Worm (Caenorhabditis elegans) whole organism, L1 larva: Measurements from ENCODE around the gene F47G9.6.

Experiments used
- C04F5.9 ChIP-seq: sonication (generic microtip); optimal IDR thresholded peaks from 2 replicates; lab custom pipeline; 2016; ENCODE audit warnings: missing genetic modification characterization, missing compliant biosample characterization
- C16A3.4 ChIP-seq: fragments of 150-350 bp; optimal IDR thresholded peaks from 2 replicates; lab custom pipeline; 2014; ENCODE audit warnings: missing biosample characterization, missing genetic modification characterization
- aha-1 ChIP-seq: fragments of 150-350 bp; optimal IDR thresholded peaks from 2 replicates; lab custom pipeline; 2014; ENCODE audit warnings: missing biosample characterization, missing genetic modification characterization
- alr-1 ChIP-seq: fragments of 200-800 bp; sonication (Bioruptor generic); optimal IDR thresholded peaks from 2 replicates; lab custom pipeline; 2018; ENCODE audit warnings: borderline replicate concordance, mild to moderate bottlenecking, missing genetic modification characterization, missing compliant biosample characterization
- ceh-63 ChIP-seq: fragments of 200-800 bp; sonication (Bioruptor generic); optimal IDR thresholded peaks from 2 replicates; lab custom pipeline; 2018; ENCODE audit warnings: mild to moderate bottlenecking, missing genetic modification characterization, missing compliant biosample characterization
- efl-1 ChIP-seq, 4 experiments: fragments of 150-350 bp; optimal IDR thresholded peaks in 3 of 4; peaks in 1 of 4; 1 replicate in 1 of 4; 2 replicates in 3 of 4; lab custom pipeline; 2014; ENCODE audit warnings: missing biosample characterization in 2 of 4, missing genetic modification characterization in 2 of 4, missing genetic modification reagents in 2 of 4
- egl-13 ChIP-seq: sonication (generic microtip); optimal IDR thresholded peaks from 2 replicates; lab custom pipeline; 2016; ENCODE audit warnings: missing genotype, missing genetic modification reagents, missing genetic modification characterization, missing compliant biosample characterization
- elt-2 ChIP-seq: sonication (generic microtip); optimal IDR thresholded peaks from 2 replicates; lab custom pipeline; 2016; ENCODE audit warnings: missing genetic modification characterization, mild to moderate bottlenecking, inconsistent platforms, missing compliant biosample characterization, missing genetic modification reagents
- elt-3 ChIP-seq, 6 experiments: fragments of 150-350 bp in 1 of 6; sonication (generic microtip); optimal IDR thresholded peaks; 2 replicates each; lab custom pipeline; 2017 to 2018; ENCODE audit warnings: missing biosample characterization in 6 of 6, missing genetic modification characterization in 6 of 6, inconsistent platforms in 1 of 6
- ets-5 ChIP-seq: fragments of 200-800 bp; sonication (Bioruptor generic); IDR thresholded peaks from 2 replicates; pipeline ENCODE4 v1.3.6; 2022; ENCODE audit warnings: missing genetic modification characterization, missing compliant biosample characterization
- fkh-10 ChIP-seq: sonication (generic microtip); optimal IDR thresholded peaks from 2 replicates; lab custom pipeline; 2017; ENCODE audit warnings: missing biosample characterization, missing genetic modification reagents, missing genetic modification characterization
- fkh-4 ChIP-seq: sonication (generic microtip); optimal IDR thresholded peaks from 2 replicates; lab custom pipeline; 2016; ENCODE audit warnings: missing compliant biosample characterization, missing genetic modification characterization, borderline replicate concordance
- lin-14 ChIP-seq: fragments of 200-800 bp; sonication (Bioruptor generic); optimal IDR thresholded peaks from 2 replicates; lab custom pipeline; 2018; ENCODE audit warnings: mild to moderate bottlenecking, missing genetic modification characterization, moderate library complexity, missing compliant biosample characterization
- lir-3 ChIP-seq: sonication (generic microtip); optimal IDR thresholded peaks from 2 replicates; lab custom pipeline; 2016; ENCODE audit warnings: mild to moderate bottlenecking, missing genetic modification characterization, moderate library complexity, missing compliant biosample characterization; ENCODE audit not compliant: poor library complexity
- mdl-1 ChIP-seq, 2 experiments: fragments of 150-350 bp; optimal IDR thresholded peaks; 2 replicates each; lab custom pipeline; 2014 to 2017; ENCODE audit warnings: missing biosample characterization in 2 of 2, missing genetic modification characterization in 2 of 2, inconsistent platforms in 1 of 2
- mep-1 ChIP-seq: fragments of 150-350 bp; optimal IDR thresholded peaks from 2 replicates; lab custom pipeline; 2014; ENCODE audit warnings: missing biosample characterization, missing genetic modification characterization
- nhr-28 ChIP-seq: fragments of 150-350 bp; optimal IDR thresholded peaks from 2 replicates; lab custom pipeline; 2014; ENCODE audit warnings: missing biosample characterization, missing genetic modification characterization
- nhr-47 ChIP-seq: sonication (generic microtip); optimal IDR thresholded peaks from 2 replicates; lab custom pipeline; 2016; ENCODE audit warnings: mild to moderate bottlenecking, missing genetic modification characterization, moderate library complexity, missing compliant biosample characterization
- nhr-76 ChIP-seq: sonication (generic microtip); optimal IDR thresholded peaks from 2 replicates; lab custom pipeline; 2017; ENCODE audit warnings: missing biosample characterization, missing genetic modification characterization
- skn-1 ChIP-seq: fragments of 150-350 bp; optimal IDR thresholded peaks from 2 replicates; lab custom pipeline; 2014; ENCODE audit warnings: missing biosample characterization, missing genetic modification characterization
- snpc-4 ChIP-seq: fragments of 150-350 bp; optimal IDR thresholded peaks from 2 replicates; lab custom pipeline; 2014; ENCODE audit warnings: missing biosample characterization, missing genetic modification characterization
- snu-23 ChIP-seq: sonication (generic microtip); optimal IDR thresholded peaks from 2 replicates; lab custom pipeline; 2016; ENCODE audit warnings: missing genetic modification characterization, missing compliant biosample characterization
- tbx-2 ChIP-seq: sonication (generic microtip); optimal IDR thresholded peaks from 2 replicates; lab custom pipeline; 2016; ENCODE audit warnings: missing genetic modification characterization, missing compliant biosample characterization
- tlp-1 ChIP-seq: fragments of 150-350 bp; optimal IDR thresholded peaks from 2 replicates; lab custom pipeline; 2014; ENCODE audit warnings: missing biosample characterization, missing genetic modification characterization
- unc-30 ChIP-seq: sonication (generic microtip); optimal IDR thresholded peaks from 2 replicates; lab custom pipeline; 2017; ENCODE audit warnings: missing biosample characterization, missing genetic modification characterization
- unc-62 ChIP-seq: fragments of 150-350 bp; optimal IDR thresholded peaks from 2 replicates; lab custom pipeline; 2014; ENCODE audit warnings: missing biosample characterization, missing genetic modification reagents, missing genetic modification characterization
- unc-86 ChIP-seq: sonication (generic microtip); optimal IDR thresholded peaks from 2 replicates; lab custom pipeline; 2016; ENCODE audit warnings: missing genetic modification characterization, missing compliant biosample characterization
- unc-98 ChIP-seq: fragments of 200-800 bp; sonication (Bioruptor generic); IDR thresholded peaks from 2 replicates; pipeline ENCODE4 v1.3.6; 2022; ENCODE audit warnings: missing genetic modification characterization, missing compliant biosample characterization
- vab-15 ChIP-seq: sonication (generic microtip); optimal IDR thresholded peaks from 2 replicates; lab custom pipeline; 2017; ENCODE audit warnings: missing genotype, mild to moderate bottlenecking, missing genetic modification characterization, missing compliant biosample characterization
- zag-1 ChIP-seq: fragments of 150-350 bp; optimal IDR thresholded peaks from 2 replicates; lab custom pipeline; 2014; ENCODE audit warnings: missing biosample characterization, missing genetic modification characterization
- zip-4 ChIP-seq: fragments of 200-800 bp; sonication (Bioruptor generic); optimal IDR thresholded peaks from 2 replicates; lab custom pipeline; 2018; ENCODE audit warnings: mild to moderate bottlenecking, missing genetic modification characterization, moderate library complexity, missing compliant biosample characterization
- ztf-11 ChIP-seq, 2 experiments: sonication (generic microtip); optimal IDR thresholded peaks; 2 replicates each; lab custom pipeline; 2016 to 2017; ENCODE audit warnings: missing genetic modification characterization in 2 of 2, missing biosample characterization in 1 of 2, missing compliant biosample characterization in 1 of 2
- ztf-4 ChIP-seq: fragments of 150-350 bp; optimal IDR thresholded peaks from 2 replicates; lab custom pipeline; 2014; ENCODE audit warnings: missing biosample characterization, missing genetic modification characterization

Gene F47G9.6

ce11 chrV:11344112-11344511, 14.9 kb downstream of the F47G9.6 start:
- TF ChIP-seq tlp-1 (no peak), ets-5 (GFP tag; lab: Robert Waterston, UW) (no peak), unc-62 (no peak), egl-13 (tag; lab: Kevin White, UChicago) (no peak), unc-98 (GFP tag; lab: Robert Waterston, UW) (no peak), vab-15 (tag; lab: Kevin White, UChicago) (no peak), nhr-76 (no peak), elt-2 (tag; lab: Kevin White, UChicago) (no peak), lin-14 (no peak), mdl-1 (tag; optimal IDR thresholded peaks at IDR 0.05; lab: Kevin White, UChicago) (no peak), zag-1 (tag; lab: Kevin White, UChicago) (no peak), snu-23 (GFP tag; lab: Kevin White, UChicago) (no peak), unc-30 (tag; lab: Kevin White, UChicago) (no peak), skn-1 (tag; lab: Kevin White, UChicago) (no peak), mep-1 (no peak), fkh-10 (no peak)
- TF ChIP-seq, all 84 proteins: peak for 0

- TF ChIP-seq fkh-4 (no peak), efl-1 (optimal IDR thresholded peaks at IDR 0.05; lab: Kevin White, UChicago) (no peak), efl-1 (GFP tag; optimal IDR thresholded peaks at IDR 0.05 in 1 of 2; lab: Kevin White, UChicago) (peak in 1 of 2 experiments; percentile 9)
These were observed 15.7 kb downstream of the F47G9.6 start for ce11 chrV:11344816-11345336.

ce11 chrV:11346912-11347311, 17.7 kb downstream of the F47G9.6 start, which contains the start of gene grl-7:
TSS of gene grl-7 (minus strand) at chrV:11347012.
- TF ChIP-seq efl-1 (optimal IDR thresholded peaks at IDR 0.05; lab: Kevin White, UChicago) = no peak
- peak in 1 of 2 experiments; percentile 33 for TF ChIP-seq efl-1 (GFP tag; optimal IDR thresholded peaks at IDR 0.05 in 1 of 2; lab: Kevin White, UChicago)
- no peak for TF ChIP-seq aha-1 (tag; lab: Kevin White, UChicago)

- peak; percentile 19 for TF ChIP-seq fkh-10
- TF ChIP-seq lin-14 = peak; percentile 47
- TF ChIP-seq unc-86 (tag; lab: Kevin White, UChicago) = no peak
These were observed 22.1 kb downstream of the F47G9.6 start for ce11 chrV:11351263-11351662.

ce11 chrV:11352893-11353292, 23.7 kb downstream of the F47G9.6 start, which contains the start of gene npr-25:
TSS of gene npr-25 (minus strand) at chrV:11352993.
- no peak for TF ChIP-seq mep-1
- no peak for TF ChIP-seq snpc-4 (tag; lab: Kevin White, UChicago)
- TF ChIP-seq zag-1 (tag; lab: Kevin White, UChicago) = no peak
- no peak for TF ChIP-seq skn-1 (tag; lab: Kevin White, UChicago)
- TF ChIP-seq ztf-11 (tag; optimal IDR thresholded peaks at IDR 0.05; lab: Kevin White, UChicago) = no peak
- TF ChIP-seq C16A3.4 (tag; lab: Kevin White, UChicago) = no peak
- TF ChIP-seq tbx-2 = no peak
- TF ChIP-seq alr-1 = no peak
- TF ChIP-seq C04F5.9 (tag; lab: Kevin White, UChicago) = no peak
- no peak for TF ChIP-seq nhr-28 (tag; lab: Kevin White, UChicago)
- TF ChIP-seq ceh-63 (GFP tag; lab: Kevin White, UChicago) = no peak
- no peak for TF ChIP-seq ztf-4
- TF ChIP-seq lir-3 = no peak
- no peak for TF ChIP-seq elt-3 (tag; optimal IDR thresholded peaks at IDR 0.05; lab: Kevin White, UChicago)
- no peak for TF ChIP-seq nhr-47
- no peak for TF ChIP-seq tlp-1
- no peak for TF ChIP-seq zip-4 (GFP tag; lab: Kevin White, UChicago)
- TF ChIP-seq egl-13 (tag; lab: Kevin White, UChicago) = no peak
- no peak for TF ChIP-seq vab-15 (tag; lab: Kevin White, UChicago)
